Fruit fly (Drosophila melanogaster): ENCODE data around the gene Strump.

The Strump gene

DNA sequence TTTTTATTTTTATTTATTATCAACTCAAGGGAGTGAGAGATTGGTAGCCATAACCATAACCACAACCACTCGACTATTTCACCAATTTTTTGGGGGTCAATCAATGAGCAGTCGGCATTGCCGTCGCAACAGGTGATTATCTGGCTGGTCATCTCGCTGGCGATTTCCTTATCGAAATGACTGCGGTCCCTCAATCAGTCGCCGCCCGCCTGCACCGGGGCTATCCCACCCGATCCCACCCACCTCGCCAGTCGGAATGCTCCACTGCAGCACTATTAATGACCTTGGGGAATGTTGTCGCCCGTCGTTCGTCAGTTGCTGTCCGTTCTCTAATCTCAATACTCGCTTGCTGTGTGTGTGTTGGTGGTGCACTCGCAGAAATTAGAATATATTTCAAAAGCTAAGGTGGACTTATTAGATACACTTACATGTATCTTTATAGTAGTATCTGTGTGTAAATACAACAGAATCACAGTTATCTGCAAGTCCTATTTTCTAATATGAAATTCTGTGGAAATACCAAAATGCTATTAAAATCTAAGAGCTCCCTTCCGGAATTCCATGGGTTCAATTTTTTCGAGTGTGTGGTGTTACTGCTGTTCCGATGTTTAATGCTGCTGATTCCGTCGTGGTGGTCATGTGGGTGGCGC, 38.7 kb downstream of the Strump start (continued):
- TF ChIP-seq eve (GFP tag; optimal IDR thresholded peaks at IDR 0.05), result peak in 1 of 2 experiments; percentile 73
- no peak for TF ChIP-seq chm (GFP tag; IDR thresholded peaks at IDR 0.05)
- peak; percentile 77 for TF ChIP-seq lab (GFP tag; optimal IDR thresholded peaks at IDR 0.05)
- TF ChIP-seq ems (GFP tag; optimal IDR thresholded peaks at IDR 0.05), result peak; percentile 19
- TF ChIP-seq btn (GFP tag; optimal IDR thresholded peaks at IDR 0.05), result no peak
- TF ChIP-seq klu (GFP tag; IDR thresholded peaks at IDR 0.05), result peak; percentile 59
- no peak for TF ChIP-seq Dp (GFP tag; optimal IDR thresholded peaks at IDR 0.05)
- peak; percentile 10 for TF ChIP-seq nau (GFP tag; optimal IDR thresholded peaks at IDR 0.05)
- peak; percentile 69 for TF ChIP-seq gro (GFP tag; optimal IDR thresholded peaks at IDR 0.05)
- TF ChIP-seq al (GFP tag; IDR thresholded peaks at IDR 0.05), result peak; percentile 53; the same call in 1 of the 2 replicates
- peak; percentile 75 for TF ChIP-seq cwo (GFP tag; optimal IDR thresholded peaks at IDR 0.05)
- TF ChIP-seq slp2 (GFP tag; optimal IDR thresholded peaks at IDR 0.05), result peak; percentile 45
- no peak for TF ChIP-seq ac (GFP tag; optimal IDR thresholded peaks at IDR 0.05)
- peak; percentile 34 for TF ChIP-seq ATbp (GFP tag; optimal IDR thresholded peaks at IDR 0.05)
- no peak for TF ChIP-seq CG30020 (tag; optimal IDR thresholded peaks at IDR 0.05)
- TF ChIP-seq CG5953 (GFP tag; IDR thresholded peaks at IDR 0.05), result no peak
- no peak for TF ChIP-seq sens-2 (GFP tag; IDR thresholded peaks at IDR 0.05)
- peak; percentile 73 for TF ChIP-seq sd (tag; optimal IDR thresholded peaks at IDR 0.05)
- no peak for TF ChIP-seq gcm (GFP tag; optimal IDR thresholded peaks at IDR 0.05)
- peak in 1 of 2 experiments; percentile 64 for TF ChIP-seq bsh (GFP tag; optimal IDR thresholded peaks at IDR 0.05)
- peak; percentile 78 for TF ChIP-seq CG11504 (tag; optimal IDR thresholded peaks at IDR 0.05)
- no peak for TF ChIP-seq Lpt (GFP tag; optimal IDR thresholded peaks at IDR 0.05)
- peak; percentile 53 for TF ChIP-seq CG10543 (GFP tag; optimal IDR thresholded peaks at IDR 0.05)
- TF ChIP-seq ro (GFP tag; IDR thresholded peaks at IDR 0.05), result peak; percentile 21; the same call in 1 of the 2 replicates
- peak; percentile 12 for TF ChIP-seq salm (tag; optimal IDR thresholded peaks at IDR 0.05)
- peak; percentile 69 for TF ChIP-seq nmo (GFP tag; optimal IDR thresholded peaks at IDR 0.05)
- no peak for TF ChIP-seq Six4 (GFP tag; optimal IDR thresholded peaks at IDR 0.05)
- TF ChIP-seq CG11696 (GFP tag; IDR thresholded peaks at IDR 0.05), result no peak
- TF ChIP-seq tgo (GFP tag; IDR thresholded peaks at IDR 0.05), result peak; percentile 60; the same call in 2 of the 3 replicates
- no peak for TF ChIP-seq Bgb (GFP tag; IDR thresholded peaks at IDR 0.05; ENCODE audit: partially characterized antibody)
- peak; percentile 41; the same call in 2 of the 3 replicates for TF ChIP-seq croc (GFP tag; conservative IDR thresholded peaks at IDR 0.05)
- peak; percentile 56; the same call in 2 of the 4 replicates for TF ChIP-seq chinmo (GFP tag; IDR thresholded peaks at IDR 0.05; ENCODE audit: partially characterized antibody)
- no peak for TF ChIP-seq ab (GFP tag; optimal IDR thresholded peaks at IDR 0.05)
- TF ChIP-seq CG43689 (GFP tag; IDR thresholded peaks at IDR 0.05), result no peak
- TF ChIP-seq CG34224 (GFP tag; IDR thresholded peaks at IDR 0.05; ENCODE audit: partially characterized antibody), result no peak
- peak; percentile 51 for TF ChIP-seq CG1603 (tag; optimal IDR thresholded peaks at IDR 0.05)
- TF ChIP-seq ara (GFP tag; IDR thresholded peaks at IDR 0.05), result no peak
- peak; percentile 67 for TF ChIP-seq phol (tag; optimal IDR thresholded peaks at IDR 0.05)
- TF ChIP-seq Nf-YB (GFP tag; optimal IDR thresholded peaks at IDR 0.05), result peak; percentile 33
- TF ChIP-seq CG8944 (GFP tag; optimal IDR thresholded peaks at IDR 0.05), result no peak
- peak; percentile 37 for TF ChIP-seq crc (GFP tag; optimal IDR thresholded peaks at IDR 0.05)
- peak; percentile 45 for TF ChIP-seq CG4424 (GFP tag; optimal IDR thresholded peaks at IDR 0.05)
- peak; percentile 65 for TF ChIP-seq Bdp1 (GFP tag; optimal IDR thresholded peaks at IDR 0.05)
- TF ChIP-seq CG13894 (tag; optimal IDR thresholded peaks at IDR 0.05), result peak; percentile 49
- TF ChIP-seq Camta (GFP tag; optimal IDR thresholded peaks at IDR 0.05), result peak; percentile 44
- no peak for TF ChIP-seq NC2α (GFP tag; optimal IDR thresholded peaks at IDR 0.05)
- TF ChIP-seq mld (GFP tag; IDR thresholded peaks at IDR 0.05; ENCODE audit: partially characterized antibody), result no peak
- TF ChIP-seq fd102C (GFP tag; optimal IDR thresholded peaks at IDR 0.05), result no peak
- TF ChIP-seq CG10431 (GFP tag; optimal IDR thresholded peaks at IDR 0.05), result no peak
